Worm (Caenorhabditis elegans): Measurements from ENCODE around the gene sra-32.

The sra-32 gene

DNA sequence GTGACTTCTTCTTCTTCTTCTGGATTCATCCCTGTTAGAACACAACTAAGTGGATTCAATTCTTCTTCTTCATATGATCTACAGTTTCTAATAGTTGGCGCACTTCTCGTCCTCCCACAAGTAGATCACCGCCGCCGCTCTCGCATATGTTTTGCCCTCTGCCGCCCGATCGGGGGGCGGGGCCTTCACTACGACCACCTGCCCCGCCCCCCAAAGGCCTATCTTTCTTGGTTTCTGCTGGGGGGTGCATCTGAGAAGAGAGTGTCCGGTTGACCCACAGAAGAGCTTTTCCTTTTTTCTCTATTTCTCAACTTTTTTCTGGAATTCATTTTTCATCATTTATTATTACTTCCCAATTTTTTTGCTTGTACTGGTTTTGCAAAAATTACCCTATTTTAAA, 39.3 kb upstream of the sra-32 start (continued):
- TF ChIP-seq sox-4 (tag; optimal IDR thresholded peaks at IDR 0.05) (no peak), sox-2 (GFP tag; IDR thresholded peaks at IDR 0.05) (no peak), K02D7.2 (tag; optimal IDR thresholded peaks at IDR 0.05) (no peak), ceh-2 (tag; optimal IDR thresholded peaks at IDR 0.05) (no peak), fax-1 (tag; optimal IDR thresholded peaks at IDR 0.05) (no peak), pat-9 (tag; optimal IDR thresholded peaks at IDR 0.05) (no peak), ztf-16 (tag; optimal IDR thresholded peaks at IDR 0.05) (no peak), che-1 (tag; optimal IDR thresholded peaks at IDR 0.05) (no peak), ceh-31 (tag; optimal IDR thresholded peaks at IDR 0.05) (peak; percentile 38), hlh-6 (tag; optimal IDR thresholded peaks at IDR 0.05) (no peak), fkh-6 (tag; optimal IDR thresholded peaks at IDR 0.05) (no peak), ref-2 (tag; optimal IDR thresholded peaks at IDR 0.05) (peak; percentile 1), ceh-30 (tag; optimal IDR thresholded peaks at IDR 0.05) (no peak), ceh-22 (tag; optimal IDR thresholded peaks at IDR 0.05) (no peak), mec-3 (tag; optimal IDR thresholded peaks at IDR 0.05; ENCODE audit: borderline replicate concordance) (no peak), hlh-30 (tag; optimal IDR thresholded peaks at IDR 0.05; ENCODE audit: insufficient read depth) (no peak)

DNA sequence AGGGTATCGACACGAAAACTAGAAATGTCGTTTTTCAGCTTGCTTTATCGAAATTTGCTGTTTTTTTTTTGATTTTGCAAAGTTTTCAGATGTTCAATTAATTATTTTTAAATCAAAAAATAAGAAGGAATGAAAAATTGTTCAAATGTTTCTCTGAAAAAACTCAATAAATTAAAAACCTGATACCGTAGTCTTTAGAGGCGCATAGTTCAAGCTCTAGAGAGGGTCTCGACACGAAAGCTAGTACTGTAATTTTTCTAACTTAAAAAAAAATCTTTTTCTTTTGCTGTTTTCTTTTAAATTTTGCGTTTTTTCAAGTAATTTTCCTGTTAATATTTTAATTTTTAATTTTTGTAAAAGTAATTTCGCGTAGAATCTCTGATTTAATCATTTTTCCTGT, 34.5 kb upstream of the sra-32 start:
- TF ChIP-seq fkh-10 (GFP tag; optimal IDR thresholded peaks at IDR 0.05) (no peak), pha-2 (tag; optimal IDR thresholded peaks at IDR 0.05) (no peak), odd-2 (tag; optimal IDR thresholded peaks at IDR 0.05) (no peak), ttx-3 (tag; optimal IDR thresholded peaks at IDR 0.05) (no peak), che-1 (tag; optimal IDR thresholded peaks at IDR 0.05) (no peak), unc-55 (GFP tag; optimal IDR thresholded peaks at IDR 0.05) (no peak), nhr-232 (tag; optimal IDR thresholded peaks at IDR 0.05) (no peak), lim-6 (tag; optimal IDR thresholded peaks at IDR 0.05) (no peak), mec-3 (tag; optimal IDR thresholded peaks at IDR 0.05; ENCODE audit: borderline replicate concordance) (no peak), ceh-19 (GFP tag; optimal IDR thresholded peaks at IDR 0.05) (no peak), pros-1 (tag; optimal IDR thresholded peaks at IDR 0.05) (no peak), ceh-45 (GFP tag; IDR thresholded peaks at IDR 0.05) (no peak)

- TF ChIP-seq fkh-6 (tag; optimal IDR thresholded peaks at IDR 0.05), result no peak
- TF ChIP-seq elt-2 (tag; optimal IDR thresholded peaks at IDR 0.05), result peak; percentile 71
Observed at ce11 chrII:4565205-4565604, 33.4 kb upstream of the sra-32 start.

DNA sequence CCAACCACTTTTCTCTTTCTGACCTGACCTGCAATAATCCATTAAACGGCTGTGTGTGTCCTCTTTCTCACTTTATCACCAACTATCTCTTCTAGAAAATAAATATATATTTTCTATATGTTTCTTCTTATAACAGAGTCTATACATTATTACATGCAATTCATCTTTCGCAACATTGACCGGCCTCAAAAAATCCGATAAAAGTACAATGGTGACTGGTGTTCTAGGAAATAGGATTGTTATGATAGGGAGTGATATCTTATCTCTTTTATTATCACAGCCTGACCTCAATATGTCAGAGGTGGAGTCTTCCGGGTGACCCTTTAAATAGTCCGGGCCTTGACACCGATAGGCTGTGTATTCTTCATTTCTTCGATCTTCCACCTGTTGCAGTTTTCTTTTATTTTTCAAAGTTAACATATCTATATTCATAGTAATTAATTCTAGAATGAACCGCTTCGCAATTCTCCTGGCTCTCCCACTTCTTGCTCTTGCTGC, 30.8 kb upstream of the sra-32 start, which contains the start of gene dao-2:
dao-2 (plus strand) TSS at position 448 of the 498 bp plus-strand sequence.
- TF ChIP-seq F13H6.1 (tag; optimal IDR thresholded peaks at IDR 0.05), result no peak
- no peak for TF ChIP-seq ztf-16 (tag; optimal IDR thresholded peaks at IDR 0.05)
- TF ChIP-seq elt-2 (tag; optimal IDR thresholded peaks at IDR 0.05), result peak; percentile 95
- TF ChIP-seq ceh-24 (tag; optimal IDR thresholded peaks at IDR 0.05), result no peak

ce11 chrII:4560068-4560467, 28.3 kb upstream of the sra-32 start, which contains the start of gene M03A1.8:
Gene M03A1.8, plus strand, starts transcription at chrII:4560336.
- TF ChIP-seq C08G9.2 (tag; optimal IDR thresholded peaks at IDR 0.05) (no peak), elt-4 (tag; optimal IDR thresholded peaks at IDR 0.05) (no peak), pha-4 (tag; optimal IDR thresholded peaks at IDR 0.05) (no peak), pqm-1 (tag; optimal IDR thresholded peaks at IDR 0.05) (no peak), F13H6.1 (tag; optimal IDR thresholded peaks at IDR 0.05) (no peak), T23F11.4 (GFP tag; optimal IDR thresholded peaks at IDR 0.05) (no peak)

Measured in whole organism, late embryonic.